Fruit fly (Drosophila melanogaster) whole organism, embryonic: Measurements from ENCODE around the gene CG2145.
A peak's percentile ranks its signal among the peaks of the same experiment; 100 is the strongest.

Source experiments
- B-H2 ChIP-seq: fragments of 200-800 bp; sonication (Bioruptor generic); optimal IDR thresholded peaks from 2 replicates; lab custom pipeline; 2018; ENCODE audit warnings: missing biosample characterization, mild to moderate bottlenecking, missing genetic modification characterization
- CG11247 ChIP-seq: fragments of 200-800 bp; sonication (Bioruptor generic); IDR thresholded peaks from 2 replicates; pipeline ENCODE4 v1.3.6; 2022; ENCODE audit warnings: missing biosample characterization, missing genetic modification characterization
- CG13424 ChIP-seq: fragments of 200-800 bp; sonication (Bioruptor generic); optimal IDR thresholded peaks from 2 replicates; lab custom pipeline; 2019; ENCODE audit warnings: missing biosample characterization, mild to moderate bottlenecking, missing genetic modification characterization, moderate library complexity
- CG14441 ChIP-seq: fragments of 200-800 bp; sonication (Bioruptor generic); IDR thresholded peaks from 2 replicates; pipeline ENCODE4 v1.3.6; 2022; ENCODE audit warnings: missing biosample characterization, missing genetic modification characterization
- CG14965 ChIP-seq: fragments of 200-800 bp; sonication (Bioruptor generic); optimal IDR thresholded peaks from 2 replicates; lab custom pipeline; 2016; ENCODE audit warnings: missing biosample characterization, missing genetic modification characterization, borderline replicate concordance
- CG1529 ChIP-seq: fragments of 200-800 bp; sonication (Bioruptor generic); optimal IDR thresholded peaks from 3 replicates; lab custom pipeline; 2018; ENCODE audit warnings: missing biosample characterization, missing genetic modification characterization
- CG17328 ChIP-seq: fragments of 200-800 bp; sonication (Bioruptor generic); IDR thresholded peaks from 2 replicates; pipeline ENCODE4 v1.3.6; 2022; ENCODE audit warnings: missing biosample characterization, missing genetic modification characterization
- CG18011 ChIP-seq: fragments of 200-800 bp; sonication (Bioruptor generic); optimal IDR thresholded peaks from 2 replicates; lab custom pipeline; 2017; ENCODE audit warnings: missing biosample characterization, missing genetic modification characterization, mild to moderate bottlenecking, moderate library complexity, missing genotype
- CG2120 ChIP-seq: fragments of 200-800 bp; sonication (Bioruptor generic); optimal IDR thresholded peaks from 3 replicates; lab custom pipeline; 2016; ENCODE audit warnings: missing biosample characterization, missing genetic modification characterization
- CG30020 ChIP-seq: fragments of 200-800 bp; optimal IDR thresholded peaks from 2 replicates; lab custom pipeline; 2019; ENCODE audit warnings: missing biosample characterization, mild to moderate bottlenecking, missing genetic modification characterization, moderate library complexity
- CG30403 ChIP-seq: fragments of 200-800 bp; sonication (Bioruptor generic); optimal IDR thresholded peaks from 3 replicates; lab custom pipeline; 2016; ENCODE audit warnings: missing biosample characterization, missing genetic modification characterization
- CG3847 ChIP-seq: fragments of 200-800 bp; sonication (Bioruptor generic); IDR thresholded peaks from 2 replicates; pipeline ENCODE4 v1.3.6; 2022; ENCODE audit warnings: missing biosample characterization, missing genetic modification characterization
- CG4360 ChIP-seq: fragments of 200-800 bp; sonication (Bioruptor generic); IDR thresholded peaks from 2 replicates; pipeline ENCODE4 v1.3.6; 2022; ENCODE audit warnings: missing biosample characterization, missing genetic modification characterization
- CG7271 ChIP-seq: fragments of 200-800 bp; sonication (Bioruptor generic); optimal IDR thresholded peaks from 2 replicates; lab custom pipeline; 2018; ENCODE audit warnings: missing biosample characterization, mild to moderate bottlenecking, missing genetic modification characterization, moderate library complexity
- CG9215 ChIP-seq: fragments of 200-800 bp; sonication (Bioruptor generic); IDR thresholded peaks from 2 replicates; pipeline ENCODE4 v1.3.6; 2022; ENCODE audit warnings: missing biosample characterization, missing genetic modification characterization
- Chrac-16 ChIP-seq: fragments of 200-800 bp; sonication (Bioruptor generic); optimal IDR thresholded peaks from 3 replicates; lab custom pipeline; 2016; ENCODE audit warnings: missing biosample characterization, missing genetic modification characterization
- CoRest ChIP-seq: fragments of 200-800 bp; sonication (Bioruptor generic); optimal IDR thresholded peaks from 3 replicates; lab custom pipeline; 2018; ENCODE audit warnings: missing biosample characterization, mild to moderate bottlenecking, missing genetic modification characterization, moderate library complexity
- Drgx ChIP-seq: fragments of 200-800 bp; sonication (Bioruptor generic); IDR thresholded peaks from 2 replicates; pipeline ENCODE4 v1.3.6; 2022; ENCODE audit warnings: missing biosample characterization, missing genetic modification characterization
- Fer2 ChIP-seq: fragments of 200-800 bp; sonication (Bioruptor generic); optimal IDR thresholded peaks from 2 replicates; lab custom pipeline; 2018; ENCODE audit warnings: missing biosample characterization, mild to moderate bottlenecking, missing genetic modification characterization, moderate library complexity
- GATAe ChIP-seq: fragments of 200-800 bp; sonication (Bioruptor generic); conservative IDR thresholded peaks from 2 replicates; pipeline ENCODE4 v1.3.6; 2022; ENCODE audit warnings: missing biosample characterization, missing genetic modification characterization
- Gsc ChIP-seq: fragments of 200-800 bp; sonication (Bioruptor generic); IDR thresholded peaks from 2 replicates; pipeline ENCODE4 v1.3.6; 2022; ENCODE audit warnings: missing biosample characterization, missing genetic modification characterization
- HLH4C ChIP-seq: fragments of 200-800 bp; sonication (Bioruptor generic); IDR thresholded peaks from 3 replicates; pipeline ENCODE4 v1.3.6; 2022; ENCODE audit warnings: missing biosample characterization, missing genetic modification characterization; ENCODE audit not compliant: partially characterized antibody
- HmgZ ChIP-seq: fragments of 200-800 bp; sonication (Bioruptor generic); optimal IDR thresholded peaks from 2 replicates; lab custom pipeline; 2018; ENCODE audit warnings: missing biosample characterization, mild to moderate bottlenecking, missing genetic modification characterization
- Hr51 ChIP-seq, 2 experiments: fragments of 200-800 bp; sonication (Bioruptor generic); optimal IDR thresholded peaks; 2 replicates in 1 of 2; 3 replicates in 1 of 2; lab custom pipeline; 2016 to 2018; ENCODE audit warnings: missing biosample characterization in 2 of 2, missing genetic modification characterization in 2 of 2, mild to moderate bottlenecking in 1 of 2, moderate library complexity in 1 of 2
- MTF-1 ChIP-seq: fragments of 200-800 bp; sonication (Bioruptor generic); optimal IDR thresholded peaks from 2 replicates; lab custom pipeline; 2018; ENCODE audit warnings: missing biosample characterization, mild to moderate bottlenecking, missing genetic modification characterization, borderline replicate concordance
- NFAT ChIP-seq: fragments of 200-800 bp; sonication (Bioruptor generic); IDR thresholded peaks from 2 replicates; pipeline ENCODE4 v1.3.6; 2022; ENCODE audit warnings: missing biosample characterization, missing genetic modification characterization
- Sin3A ChIP-seq: fragments of >200 bp; optimal IDR thresholded peaks from 2 replicates; lab custom pipeline; 2018
- bbx ChIP-seq: fragments of 200-800 bp; sonication (Bioruptor generic); IDR thresholded peaks from 2 replicates; pipeline ENCODE4 v1.3.6; 2022; ENCODE audit warnings: missing biosample characterization, missing genetic modification characterization; ENCODE audit not compliant: partially characterized antibody
- chinmo ChIP-seq: fragments of 200-800 bp; sonication (Bioruptor generic); IDR thresholded peaks from 4 replicates; pipeline ENCODE4 v1.3.6; 2022; ENCODE audit warnings: missing biosample characterization, missing genetic modification characterization; ENCODE audit not compliant: partially characterized antibody
- crc ChIP-seq: fragments of 200-800 bp; sonication (Bioruptor generic); optimal IDR thresholded peaks from 2 replicates; lab custom pipeline; 2016; ENCODE audit warnings: missing biosample characterization, missing genetic modification characterization
- dm ChIP-seq: fragments of 200-800 bp; sonication (Bioruptor generic); optimal IDR thresholded peaks from 3 replicates; lab custom pipeline; 2016; ENCODE audit warnings: missing biosample characterization, missing genetic modification characterization
- dmrt11E ChIP-seq: fragments of 200-800 bp; sonication (Bioruptor generic); optimal IDR thresholded peaks from 3 replicates; lab custom pipeline; 2018; ENCODE audit warnings: missing biosample characterization, mild to moderate bottlenecking, missing genetic modification characterization, moderate library complexity
- dysf ChIP-seq: fragments of 200-800 bp; sonication (Bioruptor generic); IDR thresholded peaks from 3 replicates; pipeline ENCODE4 v1.3.6; 2022; ENCODE audit warnings: missing biosample characterization, missing genetic modification characterization
- en ChIP-seq: fragments of 200-800 bp; sonication (Bioruptor generic); optimal IDR thresholded peaks from 2 replicates; lab custom pipeline; 2016; ENCODE audit warnings: missing biosample characterization, missing genetic modification characterization
- fd3F ChIP-seq: fragments of 200-800 bp; sonication (Bioruptor generic); optimal IDR thresholded peaks from 2 replicates; lab custom pipeline; 2018; ENCODE audit warnings: missing biosample characterization, mild to moderate bottlenecking, missing genetic modification characterization, moderate library complexity
- gfzf ChIP-seq: fragments of 200-800 bp; sonication (Bioruptor generic); optimal IDR thresholded peaks from 2 replicates; lab custom pipeline; 2016; ENCODE audit warnings: missing biosample characterization, mild to moderate bottlenecking, missing genetic modification characterization, moderate library complexity
- gro ChIP-seq: fragments of 200-800 bp; sonication (Bioruptor generic); optimal IDR thresholded peaks from 2 replicates; lab custom pipeline; 2016; ENCODE audit warnings: missing biosample characterization, missing genetic modification characterization
- hb ChIP-seq: fragments of 200-800 bp; sonication (Bioruptor generic); IDR thresholded peaks from 3 replicates; pipeline ENCODE4 v1.3.6; 2022; ENCODE audit warnings: missing biosample characterization, missing genetic modification characterization; ENCODE audit not compliant: partially characterized antibody
- ken ChIP-seq: fragments of 200-800 bp; sonication (Bioruptor generic); IDR thresholded peaks from 3 replicates; pipeline ENCODE4 v1.3.6; 2022; ENCODE audit warnings: missing biosample characterization, missing genetic modification characterization
- lilli ChIP-seq: fragments of 200-800 bp; sonication (Bioruptor generic); optimal IDR thresholded peaks from 3 replicates; lab custom pipeline; 2016; ENCODE audit warnings: missing biosample characterization, missing genetic modification characterization
- lmd ChIP-seq: fragments of 200-800 bp; sonication (Bioruptor generic); IDR thresholded peaks from 2 replicates; pipeline ENCODE4 v1.3.6; 2022; ENCODE audit warnings: missing biosample characterization, missing genetic modification characterization
- lola ChIP-seq, 3 experiments: fragments of >200 bp in 2 of 3; fragments of 200-800 bp in 1 of 3; sonication (Bioruptor generic) in 1 of 3; optimal IDR thresholded peaks; 2 replicates each; lab custom pipeline; 2017 to 2019; ENCODE audit warnings: missing biosample characterization in 3 of 3, missing genetic modification characterization in 3 of 3, mild to moderate bottlenecking in 1 of 3, moderate library complexity in 1 of 3
- luna ChIP-seq: fragments of 200-800 bp; sonication (Bioruptor generic); optimal IDR thresholded peaks from 2 replicates; lab custom pipeline; 2016; ENCODE audit warnings: missing biosample characterization, missing genetic modification characterization
- p53 ChIP-seq: fragments of 200-800 bp; sonication (Bioruptor generic); optimal IDR thresholded peaks from 2 replicates; lab custom pipeline; 2016; ENCODE audit warnings: missing biosample characterization, missing genetic modification characterization
- row ChIP-seq: fragments of 200-800 bp; sonication (Bioruptor generic); IDR thresholded peaks from 3 replicates; pipeline ENCODE4 v1.3.6; 2022; ENCODE audit warnings: missing biosample characterization, missing genetic modification characterization
- seq ChIP-seq: fragments of 200-800 bp; sonication (Bioruptor generic); IDR thresholded peaks from 2 replicates; pipeline ENCODE4 v1.3.6; 2022; ENCODE audit warnings: missing biosample characterization, missing genetic modification characterization
- shn ChIP-seq: fragments of 200-800 bp; sonication (Bioruptor generic); optimal IDR thresholded peaks from 3 replicates; lab custom pipeline; 2016; ENCODE audit warnings: missing biosample characterization, missing genetic modification characterization
- stwl ChIP-seq: fragments of 200-800 bp; sonication (Bioruptor generic); optimal IDR thresholded peaks from 3 replicates; lab custom pipeline; 2018; ENCODE audit warnings: missing biosample characterization, mild to moderate bottlenecking, missing genetic modification characterization, moderate library complexity
- zf30C ChIP-seq: fragments of 200-800 bp; sonication (Bioruptor generic); optimal IDR thresholded peaks from 3 replicates; lab custom pipeline; 2018; ENCODE audit warnings: missing biosample characterization, mild to moderate bottlenecking, missing genetic modification characterization

Gene CG2145

DNA sequence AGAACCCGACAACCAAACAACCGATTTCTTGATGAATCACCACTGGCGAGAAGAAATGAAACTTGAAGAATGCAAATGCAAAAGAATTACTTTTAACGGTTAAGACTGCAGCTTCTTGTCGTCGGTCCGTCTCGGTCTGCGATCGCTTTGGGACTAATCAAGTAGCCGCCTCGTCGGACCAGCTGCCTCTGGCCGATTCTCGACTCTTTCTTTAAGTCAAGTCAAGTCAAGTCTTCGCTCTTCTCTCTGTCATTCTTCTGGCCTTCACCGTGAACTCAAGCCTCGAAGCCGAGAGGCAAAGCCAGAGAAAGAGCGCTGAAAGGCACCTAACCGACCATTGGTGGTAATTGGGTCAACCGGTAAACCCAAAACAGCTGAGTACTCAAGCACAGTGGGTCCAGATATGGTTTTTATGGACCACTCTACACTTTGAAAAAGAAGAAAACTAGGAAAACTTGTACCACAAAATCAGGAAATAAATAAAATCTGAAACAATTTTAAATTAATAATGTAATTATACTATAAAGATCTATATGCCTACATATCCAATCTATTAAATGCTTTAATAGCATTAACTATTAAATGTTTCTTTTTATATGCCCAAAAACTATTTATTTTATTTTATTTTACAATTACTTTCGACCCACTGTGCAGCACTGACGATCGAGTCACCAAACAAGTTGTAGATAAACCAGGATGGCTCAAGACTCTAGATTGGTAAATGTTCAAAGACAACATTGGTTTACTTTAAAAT lies 40.0 kb downstream of the CG2145 start, which contains the start of gene C901 (continued):
- no peak for TF ChIP-seq Sin3A (lab: Kevin White, UChicago)
- TF ChIP-seq CG17328 (GFP tag; lab: Robert Waterston, UW): peak; percentile 51; the same call in 1 of the 2 replicates
- TF ChIP-seq gfzf (GFP tag; lab: Kevin White, UChicago): no peak
- TF ChIP-seq Drgx (GFP tag; lab: Robert Waterston, UW): peak; percentile 77
- TF ChIP-seq CG13424 (tag; lab: Kevin White, UChicago): peak; percentile 83
- no peak for TF ChIP-seq CG7271
- no peak for TF ChIP-seq Fer2 (tag; lab: Kevin White, UChicago)
- TF ChIP-seq HmgZ (tag; lab: Kevin White, UChicago): peak; percentile 28
- no peak for TF ChIP-seq CG14965 (GFP tag; lab: Kevin White, UChicago)
- peak; percentile 69 for TF ChIP-seq lmd
- TF ChIP-seq CG1529 (GFP tag; lab: Kevin White, UChicago): peak; percentile 48
- TF ChIP-seq zf30C (GFP tag; lab: Kevin White, UChicago): no peak
- TF ChIP-seq GATAe (GFP tag; lab: Robert Waterston, UW): no peak
- 0 out of 2 replicates have a peak, but pooled peaks have one; percentile 49 for TF ChIP-seq CG3847
- TF ChIP-seq CG4360 (GFP tag; lab: Robert Waterston, UW): no peak
- no peak for TF ChIP-seq gro (GFP tag; lab: Kevin White, UChicago)
- TF ChIP-seq ken (GFP tag; lab: Robert Waterston, UW): no peak
- peak; percentile 63 for TF ChIP-seq dmrt11E
- TF ChIP-seq CG11247 (GFP tag; lab: Robert Waterston, UW): 0 out of 2 replicates have a peak, but pooled peaks have one; percentile 30
- TF ChIP-seq Chrac-16 (GFP tag; lab: Kevin White, UChicago): peak; percentile 18
- peak; percentile 85 for TF ChIP-seq CoRest
- TF ChIP-seq bbx (GFP tag; lab: Robert Waterston, UW): no peak
- peak; percentile 10 for TF ChIP-seq lilli
- no peak for TF ChIP-seq p53
- 0 out of 2 replicates have a peak, but pooled peaks have one; percentile 27 for TF ChIP-seq seq (GFP tag; lab: Robert Waterston, UW)
- TF ChIP-seq CG18011 (GFP tag; lab: Kevin White, UChicago): no peak
- no peak for TF ChIP-seq crc (GFP tag; lab: Kevin White, UChicago)
- peak; percentile 37 for TF ChIP-seq CG30020 (tag; lab: Kevin White, UChicago)
- peak in 1 of 2 experiments; percentile 85 for TF ChIP-seq Hr51 (GFP tag; optimal IDR thresholded peaks at IDR 0.05; lab: Kevin White, UChicago)
- no peak for TF ChIP-seq shn (GFP tag; lab: Kevin White, UChicago)
- peak; percentile 29 for TF ChIP-seq fd3F
- TF ChIP-seq hb (GFP tag; lab: Robert Waterston, UW): no peak
- peak; percentile 61 for TF ChIP-seq row
- no peak for TF ChIP-seq NFAT (GFP tag; lab: Robert Waterston, UW)
- peak in 1 of 3 experiments; percentile 82 for TF ChIP-seq lola (GFP tag; optimal IDR thresholded peaks at IDR 0.05; lab: Kevin White, UChicago)
- TF ChIP-seq CG30403: peak; percentile 68
- TF ChIP-seq HLH4C: no peak
- TF ChIP-seq CG9215 (GFP tag; lab: Robert Waterston, UW): 0 out of 2 replicates have a peak, but pooled peaks have one; percentile 18
- TF ChIP-seq CG14441: peak; percentile 49; the same call in 1 of the 2 replicates
- TF ChIP-seq Gsc (GFP tag; lab: Robert Waterston, UW): no peak
- no peak for TF ChIP-seq B-H2
- TF ChIP-seq dm (GFP tag; lab: Kevin White, UChicago): no peak
- no peak for TF ChIP-seq stwl (tag; lab: Kevin White, UChicago)
- TF ChIP-seq luna (GFP tag; lab: Kevin White, UChicago): no peak
- TF ChIP-seq chinmo: no peak
- no peak for TF ChIP-seq CG2120 (GFP tag; lab: Kevin White, UChicago)
- no peak for TF ChIP-seq en (GFP tag; lab: Kevin White, UChicago)
- TF ChIP-seq MTF-1: no peak
- peak; percentile 74 for TF ChIP-seq dysf (GFP tag; lab: Robert Waterston, UW)
